Fruit fly (Drosophila melanogaster) whole organism, embryonic: ENCODE measurements around the gene Nmdar2.

ENCODE experiments used
- Bteb2 ChIP-seq: fragments of 200-800 bp; sonication (Bioruptor generic); optimal IDR thresholded peaks from 2 replicates; lab custom pipeline; 2016; ENCODE audit warnings: missing biosample characterization, missing genetic modification characterization
- CG11085 ChIP-seq: fragments of 200-800 bp; sonication (Bioruptor generic); IDR thresholded peaks from 2 replicates; pipeline ENCODE4 v1.3.6; 2022; ENCODE audit warnings: missing biosample characterization, missing genetic modification characterization
- CG11560 ChIP-seq: fragments of 200-800 bp; sonication (Bioruptor generic); IDR thresholded peaks from 3 replicates; pipeline ENCODE4 v1.3.6; 2022; ENCODE audit warnings: missing biosample characterization, missing genetic modification characterization
- CG11695 ChIP-seq: fragments of 200-800 bp; sonication (Bioruptor generic); IDR thresholded peaks from 3 replicates; pipeline ENCODE4 v1.3.6; 2022; ENCODE audit warnings: missing biosample characterization, missing genetic modification characterization
- CG11723 ChIP-seq: fragments of 200-800 bp; sonication (Bioruptor generic); optimal IDR thresholded peaks from 2 replicates; lab custom pipeline; 2017; ENCODE audit warnings: missing biosample characterization, mild to moderate bottlenecking, missing genetic modification characterization
- CG12744 ChIP-seq: fragments of 200-800 bp; sonication (Bioruptor generic); optimal IDR thresholded peaks from 2 replicates; lab custom pipeline; 2016; ENCODE audit warnings: missing biosample characterization, missing genetic modification characterization
- CG13287 ChIP-seq: fragments of 200-800 bp; sonication (Bioruptor generic); IDR thresholded peaks from 2 replicates; pipeline ENCODE4 v1.3.6; 2022; ENCODE audit warnings: missing biosample characterization, missing genetic modification characterization; ENCODE audit not compliant: partially characterized antibody
- CG15011 ChIP-seq: fragments of 200-800 bp; sonication (Bioruptor generic); optimal IDR thresholded peaks from 3 replicates; lab custom pipeline; 2018; ENCODE audit warnings: missing biosample characterization, mild to moderate bottlenecking, missing genetic modification characterization
- CG15514 ChIP-seq: fragments of 200-800 bp; sonication (Bioruptor generic); optimal IDR thresholded peaks from 3 replicates; lab custom pipeline; 2017; ENCODE audit warnings: missing biosample characterization, missing genetic modification characterization, mild to moderate bottlenecking, moderate library complexity, missing genetic modification reagents
- CG16815 ChIP-seq: fragments of 200-800 bp; sonication (Bioruptor generic); optimal IDR thresholded peaks from 3 replicates; lab custom pipeline; 2017; ENCODE audit warnings: missing biosample characterization, mild to moderate bottlenecking, missing genetic modification characterization
- CG17829 ChIP-seq: fragments of 200-800 bp; optimal IDR thresholded peaks from 2 replicates; lab custom pipeline; 2019; ENCODE audit warnings: missing biosample characterization, mild to moderate bottlenecking, missing genetic modification characterization, moderate library complexity
- CG18262 ChIP-seq: fragments of 200-800 bp; optimal IDR thresholded peaks from 3 replicates; lab custom pipeline; 2019; ENCODE audit warnings: missing biosample characterization, mild to moderate bottlenecking, missing genetic modification characterization, moderate library complexity
- CG1832 ChIP-seq: fragments of 200-800 bp; sonication (Bioruptor generic); optimal IDR thresholded peaks from 2 replicates; lab custom pipeline; 2017; ENCODE audit warnings: missing biosample characterization, mild to moderate bottlenecking, missing genetic modification characterization, inconsistent platforms
- CG18476 ChIP-seq: fragments of 200-800 bp; sonication (Bioruptor generic); optimal IDR thresholded peaks from 2 replicates; lab custom pipeline; 2016; ENCODE audit warnings: missing biosample characterization, mild to moderate bottlenecking, missing genetic modification characterization
- CG18764 ChIP-seq: fragments of 200-800 bp; sonication (Bioruptor generic); optimal IDR thresholded peaks from 3 replicates; lab custom pipeline; 2016; ENCODE audit warnings: missing biosample characterization, missing genetic modification characterization
- CG30431 ChIP-seq: fragments of 200-800 bp; sonication (Bioruptor generic); optimal IDR thresholded peaks from 2 replicates; lab custom pipeline; 2017; ENCODE audit warnings: missing biosample characterization, missing genetic modification characterization
- CG3407 ChIP-seq: fragments of 200-800 bp; sonication (Bioruptor generic); optimal IDR thresholded peaks from 2 replicates; lab custom pipeline; 2018; ENCODE audit warnings: missing biosample characterization, mild to moderate bottlenecking, missing genetic modification characterization
- CG34376 ChIP-seq: fragments of 200-800 bp; sonication (Bioruptor generic); optimal IDR thresholded peaks from 2 replicates; lab custom pipeline; 2018; ENCODE audit warnings: missing biosample characterization, mild to moderate bottlenecking, missing genetic modification characterization
- CG7963 ChIP-seq: fragments of 200-800 bp; sonication (Bioruptor generic); IDR thresholded peaks from 3 replicates; pipeline ENCODE4 v1.3.6; 2022; ENCODE audit warnings: missing biosample characterization, missing genetic modification characterization; ENCODE audit not compliant: partially characterized antibody
- CG8359 ChIP-seq: fragments of 200-800 bp; sonication (Bioruptor generic); optimal IDR thresholded peaks from 2 replicates; lab custom pipeline; 2017; ENCODE audit warnings: missing biosample characterization, mild to moderate bottlenecking, missing genetic modification characterization, borderline replicate concordance
- Chrac-16 ChIP-seq: fragments of 200-800 bp; sonication (Bioruptor generic); optimal IDR thresholded peaks from 3 replicates; lab custom pipeline; 2016; ENCODE audit warnings: missing biosample characterization, missing genetic modification characterization
- Drgx ChIP-seq: fragments of 200-800 bp; sonication (Bioruptor generic); IDR thresholded peaks from 2 replicates; pipeline ENCODE4 v1.3.6; 2022; ENCODE audit warnings: missing biosample characterization, missing genetic modification characterization
- HLH3B ChIP-seq: fragments of 200-800 bp; sonication (Bioruptor generic); IDR thresholded peaks from 2 replicates; pipeline ENCODE4 v1.3.6; 2022; ENCODE audit warnings: missing biosample characterization, missing genetic modification characterization
- HLH54F ChIP-seq: fragments of 200-800 bp; sonication (Bioruptor generic); optimal IDR thresholded peaks from 3 replicates; lab custom pipeline; 2016; ENCODE audit warnings: missing biosample characterization, missing genetic modification characterization
- Lpt ChIP-seq: fragments of >200 bp; optimal IDR thresholded peaks from 2 replicates; lab custom pipeline; 2018; ENCODE audit warnings: missing biosample characterization, missing genetic modification characterization
- MBD-R2 ChIP-seq: fragments of 200-800 bp; sonication (Bioruptor generic); IDR thresholded peaks from 2 replicates; pipeline ENCODE4 v1.3.6; 2022; ENCODE audit warnings: missing biosample characterization, missing genetic modification characterization
- NC2β ChIP-seq: fragments of 200-800 bp; sonication (Bioruptor generic); optimal IDR thresholded peaks from 2 replicates; lab custom pipeline; 2016; ENCODE audit warnings: missing biosample characterization, missing genetic modification characterization
- Nf-YA ChIP-seq: fragments of 200-800 bp; sonication (Bioruptor generic); IDR thresholded peaks from 2 replicates; pipeline ENCODE4 v1.3.6; 2022; ENCODE audit warnings: missing biosample characterization, missing genetic modification characterization
- NfI ChIP-seq: fragments of 200-800 bp; sonication (Bioruptor generic); optimal IDR thresholded peaks from 3 replicates; lab custom pipeline; 2018; ENCODE audit warnings: missing biosample characterization, mild to moderate bottlenecking, missing genetic modification characterization, moderate library complexity
- Pdp1 ChIP-seq, 2 experiments: fragments of 200-800 bp; sonication (Bioruptor generic); optimal IDR thresholded peaks; 3 replicates each; lab custom pipeline; 2016; ENCODE audit warnings: missing biosample characterization in 2 of 2, missing genetic modification characterization in 2 of 2, mild to moderate bottlenecking in 1 of 2, moderate library complexity in 1 of 2
- Sox100B ChIP-seq: fragments of 200-800 bp; sonication (Bioruptor generic); optimal IDR thresholded peaks from 3 replicates; lab custom pipeline; 2018; ENCODE audit warnings: missing biosample characterization, mild to moderate bottlenecking, missing genetic modification characterization
- Sox102F ChIP-seq: fragments of 200-800 bp; sonication (Bioruptor generic); optimal IDR thresholded peaks from 2 replicates; lab custom pipeline; 2018; ENCODE audit warnings: missing biosample characterization, mild to moderate bottlenecking, missing genetic modification characterization, moderate library complexity
- TFAM ChIP-seq: fragments of 200-800 bp; sonication (Bioruptor generic); optimal IDR thresholded peaks from 2 replicates; lab custom pipeline; 2017; ENCODE audit warnings: missing biosample characterization, missing genetic modification characterization, inconsistent platforms
- Vsx1 ChIP-seq: fragments of 200-800 bp; sonication (Bioruptor generic); optimal IDR thresholded peaks from 2 replicates; lab custom pipeline; 2017; ENCODE audit warnings: missing biosample characterization, mild to moderate bottlenecking, missing genetic modification characterization, missing genetic modification reagents
- al ChIP-seq: fragments of 200-800 bp; sonication (Bioruptor generic); IDR thresholded peaks from 2 replicates; pipeline ENCODE4 v1.3.6; 2022; ENCODE audit warnings: missing biosample characterization, missing genetic modification characterization
- croc ChIP-seq: fragments of 200-800 bp; sonication (Bioruptor generic); conservative IDR thresholded peaks from 3 replicates; pipeline ENCODE4 v1.3.6; 2022; ENCODE audit warnings: missing biosample characterization, missing genetic modification characterization
- dysf ChIP-seq: fragments of 200-800 bp; sonication (Bioruptor generic); IDR thresholded peaks from 3 replicates; pipeline ENCODE4 v1.3.6; 2022; ENCODE audit warnings: missing biosample characterization, missing genetic modification characterization
- exex ChIP-seq: fragments of 200-800 bp; sonication (Bioruptor generic); optimal IDR thresholded peaks from 4 replicates; lab custom pipeline; 2018; ENCODE audit warnings: missing biosample characterization, mild to moderate bottlenecking, missing genetic modification characterization, moderate library complexity
- fd96Cb ChIP-seq: fragments of 200-800 bp; sonication (Bioruptor generic); optimal IDR thresholded peaks from 2 replicates; lab custom pipeline; 2018; ENCODE audit warnings: missing biosample characterization, mild to moderate bottlenecking, missing genetic modification characterization, moderate library complexity
- h ChIP-seq: fragments of >200 bp; optimal IDR thresholded peaks from 2 replicates; lab custom pipeline; 2017
- hb ChIP-seq: fragments of 200-800 bp; sonication (Bioruptor generic); IDR thresholded peaks from 3 replicates; pipeline ENCODE4 v1.3.6; 2022; ENCODE audit warnings: missing biosample characterization, missing genetic modification characterization; ENCODE audit not compliant: partially characterized antibody
- prd ChIP-seq, 3 experiments: fragments of >200 bp in 2 of 3; fragments of 200-800 bp in 1 of 3; sonication (Bioruptor generic) in 1 of 3; optimal IDR thresholded peaks in 2 of 3; IDR thresholded peaks in 1 of 3; 2 replicates in 2 of 3; 3 replicates in 1 of 3; pipeline versions ENCODE4 v1.3.6 to Lab custom; 2017 to 2022; ENCODE audit warnings: missing biosample characterization in 1 of 3, missing genetic modification characterization in 1 of 3
- row ChIP-seq: fragments of 200-800 bp; sonication (Bioruptor generic); IDR thresholded peaks from 3 replicates; pipeline ENCODE4 v1.3.6; 2022; ENCODE audit warnings: missing biosample characterization, missing genetic modification characterization
- schlank ChIP-seq: fragments of 200-800 bp; sonication (Bioruptor generic); optimal IDR thresholded peaks from 2 replicates; lab custom pipeline; 2018; ENCODE audit warnings: missing biosample characterization, mild to moderate bottlenecking, missing genetic modification characterization
- sd ChIP-seq: fragments of 200-800 bp; sonication (Bioruptor generic); optimal IDR thresholded peaks from 3 replicates; lab custom pipeline; 2018; ENCODE audit warnings: missing biosample characterization, mild to moderate bottlenecking, missing genetic modification characterization, moderate library complexity
- seq ChIP-seq: fragments of 200-800 bp; sonication (Bioruptor generic); IDR thresholded peaks from 2 replicates; pipeline ENCODE4 v1.3.6; 2022; ENCODE audit warnings: missing biosample characterization, missing genetic modification characterization
- trh ChIP-seq: fragments of 200-800 bp; sonication (Bioruptor generic); optimal IDR thresholded peaks from 2 replicates; lab custom pipeline; 2016; ENCODE audit warnings: missing biosample characterization, missing genetic modification characterization
- tup ChIP-seq: fragments of 200-800 bp; sonication (Bioruptor generic); optimal IDR thresholded peaks from 2 replicates; lab custom pipeline; 2016; ENCODE audit warnings: missing biosample characterization, mild to moderate bottlenecking, missing genetic modification characterization, moderate library complexity
- unpg ChIP-seq: fragments of 200-800 bp; sonication (Bioruptor generic); optimal IDR thresholded peaks from 3 replicates; lab custom pipeline; 2018; ENCODE audit warnings: missing biosample characterization, mild to moderate bottlenecking, missing genetic modification characterization, moderate library complexity
- yki ChIP-seq: fragments of >200 bp; optimal IDR thresholded peaks from 3 replicates; lab custom pipeline; 2018

Nmdar2 gene

dm6 chrX:1472222-1472621 is 35.4 kb downstream of the Nmdar2 start, which contains the start of gene CG14780:
CG14780 (plus strand) TSS chrX:1472522.
- TF ChIP-seq CG34376 (GFP tag; lab: Kevin White, UChicago): no peak
- TF ChIP-seq Lpt (GFP tag; lab: Kevin White, UChicago): no peak
- TF ChIP-seq Bteb2 (GFP tag; lab: Kevin White, UChicago): no peak
- no peak for TF ChIP-seq al
- no peak for TF ChIP-seq MBD-R2
- TF ChIP-seq CG8359 (GFP tag; lab: Kevin White, UChicago): no peak
- TF ChIP-seq h (lab: Kevin White, UChicago): no peak
- no peak for TF ChIP-seq dysf (GFP tag; lab: Robert Waterston, UW)
- no peak for TF ChIP-seq fd96Cb (tag; lab: Kevin White, UChicago)
- no peak for TF ChIP-seq CG11560 (tag; lab: Robert Waterston, UW)
- TF ChIP-seq CG18262 (tag; lab: Kevin White, UChicago): no peak
- TF ChIP-seq schlank: no peak
- no peak for TF ChIP-seq CG15514 (GFP tag; lab: Kevin White, UChicago)
- TF ChIP-seq tup (GFP tag; lab: Kevin White, UChicago): no peak
- TF ChIP-seq NC2β (GFP tag; lab: Kevin White, UChicago): no peak
- TF ChIP-seq Nf-YA (GFP tag; lab: Robert Waterston, UW): no peak
- no peak for TF ChIP-seq HLH54F (GFP tag; lab: Kevin White, UChicago)
- TF ChIP-seq CG30431: no peak
- TF ChIP-seq croc (GFP tag; lab: Robert Waterston, UW): no peak

DNA sequence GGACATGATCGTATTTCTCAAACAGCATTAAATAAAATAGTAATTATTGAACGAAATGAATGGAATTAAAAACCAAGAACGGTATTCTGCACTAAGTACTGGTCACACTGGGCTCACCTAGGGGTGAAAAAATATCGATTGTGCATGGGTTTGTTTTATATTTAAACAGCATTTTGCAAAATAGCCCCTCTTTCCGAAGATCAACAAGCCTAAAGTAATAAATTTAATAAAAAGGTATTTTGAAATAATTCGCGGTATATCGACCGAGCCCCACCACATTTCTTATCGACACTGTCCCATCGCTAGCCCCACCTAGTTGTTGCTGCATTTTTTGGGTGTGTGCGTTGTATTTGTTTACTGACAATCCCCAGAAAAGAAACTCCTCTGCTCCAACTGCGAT is 37.0 kb downstream of the Nmdar2 start, which contains the start of gene pck:
TSS of gene pck (plus strand) at position 105 of the 400 bp plus-strand sequence.
- TF ChIP-seq HLH3B (GFP tag; lab: Robert Waterston, UW) (peak; percentile 35; the same call in 1 of the 2 replicates), croc (GFP tag; lab: Robert Waterston, UW) (no peak), TFAM (GFP tag; lab: Kevin White, UChicago) (no peak), CG16815 (GFP tag; lab: Kevin White, UChicago) (peak; percentile 19), prd (optimal IDR thresholded peaks at IDR 0.05; lab: Kevin White, UChicago) (no peak), prd (GFP tag; IDR thresholded peaks at IDR 0.05; lab: Robert Waterston, UW) (peak; percentile 83), Pdp1 (GFP tag; optimal IDR thresholded peaks at IDR 0.05; lab: Kevin White, UChicago) (peak; percentile 32 to 76), Vsx1 (GFP tag; lab: Kevin White, UChicago) (no peak), CG7963 (GFP tag; lab: Robert Waterston, UW) (0 out of 3 replicates have a peak, but pooled peaks have one; percentile 40), CG18764 (GFP tag; lab: Kevin White, UChicago) (peak; percentile 65), sd (tag; lab: Kevin White, UChicago) (peak; percentile 56), CG1832 (no peak), CG18476 (GFP tag; lab: Kevin White, UChicago) (peak; percentile 54), yki (lab: Kevin White, UChicago) (no peak), Sox102F (GFP tag; lab: Kevin White, UChicago) (peak; percentile 67), hb (GFP tag; lab: Robert Waterston, UW) (no peak), CG11085 (peak; percentile 63), CG13287 (GFP tag; lab: Robert Waterston, UW) (peak; percentile 65), NfI (GFP tag; lab: Kevin White, UChicago) (peak; percentile 35), row (GFP tag; lab: Robert Waterston, UW) (peak; percentile 74), trh (peak; percentile 17), CG3407 (GFP tag; lab: Kevin White, UChicago) (peak; percentile 34), Sox100B (GFP tag; lab: Kevin White, UChicago) (no peak), seq (GFP tag; lab: Robert Waterston, UW) (peak; percentile 67; the same call in 1 of the 2 replicates), Drgx (GFP tag; lab: Robert Waterston, UW) (peak; percentile 27; the same call in 1 of the 2 replicates), CG18262 (tag; lab: Kevin White, UChicago) (peak; percentile 55), CG11695 (GFP tag; lab: Robert Waterston, UW) (no peak), unpg (peak; percentile 70), exex (tag; lab: Kevin White, UChicago) (no peak), Chrac-16 (GFP tag; lab: Kevin White, UChicago) (peak; percentile 75), CG12744 (GFP tag; lab: Kevin White, UChicago) (peak; percentile 67), CG11723 (GFP tag; lab: Kevin White, UChicago) (no peak), CG15011 (GFP tag; lab: Kevin White, UChicago) (no peak), CG17829 (tag; lab: Kevin White, UChicago) (peak; percentile 67)
